Fruit fly (Drosophila melanogaster): Measurements from ENCODE around the gene mrn.

The mrn gene

DNA sequence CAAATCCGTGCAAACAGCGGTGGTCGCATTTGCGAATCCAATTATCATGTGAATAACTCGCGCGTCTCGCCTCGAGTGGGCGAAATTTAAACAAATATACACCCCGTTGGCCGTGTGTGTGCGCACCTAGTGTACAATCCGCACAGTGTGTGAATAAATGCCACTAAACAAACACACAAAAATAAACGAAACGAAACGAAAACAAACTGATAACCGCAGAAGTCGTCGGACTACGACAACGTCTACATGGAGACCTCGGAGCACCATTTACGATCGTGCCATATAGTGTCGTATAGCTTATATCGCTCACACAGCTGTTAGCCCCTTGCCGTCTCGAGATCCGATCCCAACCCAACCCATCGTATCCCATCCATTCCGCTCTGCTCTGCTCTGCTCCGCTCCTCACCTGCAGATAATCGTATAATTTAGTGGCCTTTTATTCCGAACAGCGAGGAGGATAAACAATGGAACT is 13.8 kb downstream of the mrn start (continued):
- no peak for TF ChIP-seq stwl (tag; optimal IDR thresholded peaks at IDR 0.05)
- TF ChIP-seq Nf-YB (GFP tag; optimal IDR thresholded peaks at IDR 0.05), result no peak
- TF ChIP-seq CG33557 (GFP tag; optimal IDR thresholded peaks at IDR 0.05), result peak; percentile 74
- no peak for TF ChIP-seq CoRest (tag; optimal IDR thresholded peaks at IDR 0.05)
- TF ChIP-seq jigr1 (GFP tag; IDR thresholded peaks at IDR 0.05), result no peak
- TF ChIP-seq bcd (GFP tag; optimal IDR thresholded peaks at IDR 0.05), result peak; percentile 48
- no peak for TF ChIP-seq pzg (GFP tag; optimal IDR thresholded peaks at IDR 0.05)
- TF ChIP-seq CG31441 (GFP tag; IDR thresholded peaks at IDR 0.05), result no peak
- TF ChIP-seq CG12659 (GFP tag; optimal IDR thresholded peaks at IDR 0.05), result peak; percentile 41
- peak; percentile 100 for TF ChIP-seq CG10431 (GFP tag; optimal IDR thresholded peaks at IDR 0.05)
- peak; percentile 51 for TF ChIP-seq CG2120 (GFP tag; optimal IDR thresholded peaks at IDR 0.05)
- peak; percentile 44 for TF ChIP-seq maf-S (GFP tag; optimal IDR thresholded peaks at IDR 0.05)
- no peak for TF ChIP-seq CG14965 (GFP tag; optimal IDR thresholded peaks at IDR 0.05; ENCODE audit: borderline replicate concordance)
- peak; percentile 70 for TF ChIP-seq Xrp1 (GFP tag; IDR thresholded peaks at IDR 0.05)
- TF ChIP-seq CG4424 (GFP tag; optimal IDR thresholded peaks at IDR 0.05), result no peak
- TF ChIP-seq ab (GFP tag; optimal IDR thresholded peaks at IDR 0.05), result peak; percentile 8
- TF ChIP-seq tgo (GFP tag; IDR thresholded peaks at IDR 0.05), result peak; percentile 30; the same call in 1 of the 3 replicates
- TF ChIP-seq usp (GFP tag; optimal IDR thresholded peaks at IDR 0.05), result no peak
- no peak for TF ChIP-seq fd102C (GFP tag; optimal IDR thresholded peaks at IDR 0.05)
- peak; percentile 57 for TF ChIP-seq scrt (GFP tag; optimal IDR thresholded peaks at IDR 0.05)
- no peak for TF ChIP-seq pum (GFP tag; optimal IDR thresholded peaks at IDR 0.05)
- peak; percentile 69 for TF ChIP-seq vvl (GFP tag; IDR thresholded peaks at IDR 0.05)
- peak; percentile 29 for TF ChIP-seq CG14710 (tag; optimal IDR thresholded peaks at IDR 0.05)
- TF ChIP-seq CG8924 (tag; optimal IDR thresholded peaks at IDR 0.05), result peak; percentile 64
- peak; percentile 75 for TF ChIP-seq CG18599 (GFP tag; optimal IDR thresholded peaks at IDR 0.05)
- TF ChIP-seq CkIIα-i1 (GFP tag; IDR thresholded peaks at IDR 0.05), result no peak
- TF ChIP-seq ewg (GFP tag; optimal IDR thresholded peaks at IDR 0.05), result no peak
- peak; percentile 78 for TF ChIP-seq CG11695 (GFP tag; IDR thresholded peaks at IDR 0.05)
- TF ChIP-seq prd (optimal IDR thresholded peaks at IDR 0.05), result no peak
- peak; percentile 19; the same call in 1 of the 3 replicates for TF ChIP-seq prd (GFP tag; IDR thresholded peaks at IDR 0.05)
- peak; percentile 22 for TF ChIP-seq CG8290 (GFP tag; optimal IDR thresholded peaks at IDR 0.05)
- TF ChIP-seq CG8290 (tag; optimal IDR thresholded peaks at IDR 0.05), result no peak
- no peak; the same call in 1 of the 2 replicates for TF ChIP-seq danr (GFP tag; IDR thresholded peaks at IDR 0.05)
- peak; percentile 3 for TF ChIP-seq twi (tag; optimal IDR thresholded peaks at IDR 0.05)
- TF ChIP-seq Sin3A (optimal IDR thresholded peaks at IDR 0.05), result no peak
- TF ChIP-seq CG2712 (tag; optimal IDR thresholded peaks at IDR 0.05), result no peak
- no peak; the same call in 2 of the 3 replicates for TF ChIP-seq B-H1 (GFP tag; IDR thresholded peaks at IDR 0.05)
- TF ChIP-seq CG3838 (GFP tag; optimal IDR thresholded peaks at IDR 0.05), result peak; percentile 47
- no peak for TF ChIP-seq CG7372 (GFP tag; IDR thresholded peaks at IDR 0.05)
- no peak for TF ChIP-seq Stat92E (GFP tag; optimal IDR thresholded peaks at IDR 0.05)
- TF ChIP-seq D (optimal IDR thresholded peaks at IDR 0.05), result no peak
- TF ChIP-seq D (GFP tag; optimal IDR thresholded peaks at IDR 0.05), result no peak
- peak; percentile 79 for TF ChIP-seq sd (tag; optimal IDR thresholded peaks at IDR 0.05)
- TF ChIP-seq da (GFP tag; optimal IDR thresholded peaks at IDR 0.05), result peak; percentile 62
- TF ChIP-seq Hr3 (GFP tag; optimal IDR thresholded peaks at IDR 0.05), result no peak
- TF ChIP-seq CG2199 (GFP tag; IDR thresholded peaks at IDR 0.05), result peak; percentile 91
- TF ChIP-seq CG14667 (GFP tag; IDR thresholded peaks at IDR 0.05), result no peak
- peak in 1 of 2 experiments; percentile 63 for TF ChIP-seq Hr51 (GFP tag; optimal IDR thresholded peaks at IDR 0.05)
- peak; percentile 91 for TF ChIP-seq Deaf1 (tag; optimal IDR thresholded peaks at IDR 0.05)
- peak; percentile 86 for TF ChIP-seq CG34376 (GFP tag; optimal IDR thresholded peaks at IDR 0.05)
- peak; percentile 51 for TF ChIP-seq CG18476 (GFP tag; optimal IDR thresholded peaks at IDR 0.05)
- TF ChIP-seq CG3407 (GFP tag; optimal IDR thresholded peaks at IDR 0.05), result peak; percentile 65

Data from whole organism, embryonic.